Fruit fly (Drosophila melanogaster) whole organism, embryonic: ENCODE results near the gene CG34453.

Experiments
- Ada2b ChIP-seq: fragments of 200-800 bp; sonication (Bioruptor generic); IDR thresholded peaks from 2 replicates; pipeline ENCODE4 v1.3.6; 2022; ENCODE audit warnings: missing biosample characterization, missing genetic modification characterization
- Bgb ChIP-seq: fragments of 200-800 bp; sonication (Bioruptor generic); IDR thresholded peaks from 2 replicates; pipeline ENCODE4 v1.3.6; 2022; ENCODE audit warnings: missing biosample characterization, missing genetic modification characterization; ENCODE audit not compliant: partially characterized antibody
- CG10462 ChIP-seq: fragments of 200-800 bp; sonication (Bioruptor generic); optimal IDR thresholded peaks from 2 replicates; lab custom pipeline; 2016; ENCODE audit warnings: missing biosample characterization, missing genetic modification characterization
- CG12155 ChIP-seq: fragments of 200-800 bp; sonication (Bioruptor generic); optimal IDR thresholded peaks from 3 replicates; lab custom pipeline; 2016; ENCODE audit warnings: missing biosample characterization, missing genetic modification characterization
- CG12219 ChIP-seq: fragments of 200-800 bp; sonication (Bioruptor generic); optimal IDR thresholded peaks from 3 replicates; lab custom pipeline; 2018; ENCODE audit warnings: missing biosample characterization, mild to moderate bottlenecking, missing genetic modification characterization
- CG13123 ChIP-seq: fragments of 200-800 bp; sonication (Bioruptor generic); optimal IDR thresholded peaks from 2 replicates; lab custom pipeline; 2016; ENCODE audit warnings: missing biosample characterization, missing genetic modification characterization
- CG13424 ChIP-seq: fragments of 200-800 bp; sonication (Bioruptor generic); optimal IDR thresholded peaks from 2 replicates; lab custom pipeline; 2019; ENCODE audit warnings: missing biosample characterization, mild to moderate bottlenecking, missing genetic modification characterization, moderate library complexity
- CG14050 ChIP-seq: fragments of 200-800 bp; sonication (Bioruptor generic); IDR thresholded peaks from 3 replicates; pipeline ENCODE4 v1.3.6; 2022; ENCODE audit warnings: missing biosample characterization, missing genetic modification characterization
- CG14441 ChIP-seq: fragments of 200-800 bp; sonication (Bioruptor generic); IDR thresholded peaks from 2 replicates; pipeline ENCODE4 v1.3.6; 2022; ENCODE audit warnings: missing biosample characterization, missing genetic modification characterization
- CG16779 ChIP-seq: fragments of 200-800 bp; sonication (Bioruptor generic); IDR thresholded peaks from 2 replicates; pipeline ENCODE4 v1.3.6; 2022; ENCODE audit warnings: missing biosample characterization, missing genetic modification characterization
- CG17829 ChIP-seq: fragments of 200-800 bp; optimal IDR thresholded peaks from 2 replicates; lab custom pipeline; 2019; ENCODE audit warnings: missing biosample characterization, mild to moderate bottlenecking, missing genetic modification characterization, moderate library complexity
- CG18619 ChIP-seq: fragments of 200-800 bp; sonication (Bioruptor generic); optimal IDR thresholded peaks from 3 replicates; lab custom pipeline; 2017; ENCODE audit warnings: missing biosample characterization, mild to moderate bottlenecking, missing genetic modification characterization
- CG30431 ChIP-seq: fragments of 200-800 bp; sonication (Bioruptor generic); optimal IDR thresholded peaks from 2 replicates; lab custom pipeline; 2017; ENCODE audit warnings: missing biosample characterization, missing genetic modification characterization
- CG31388 ChIP-seq: fragments of 200-800 bp; sonication (Bioruptor generic); optimal IDR thresholded peaks from 2 replicates; lab custom pipeline; 2016; ENCODE audit warnings: missing biosample characterization, missing genetic modification characterization
- CG32532 ChIP-seq: fragments of 200-800 bp; sonication (Bioruptor generic); IDR thresholded peaks from 2 replicates; pipeline ENCODE4 v1.3.6; 2022; ENCODE audit warnings: missing biosample characterization, missing genetic modification characterization
- CG3407 ChIP-seq: fragments of 200-800 bp; sonication (Bioruptor generic); optimal IDR thresholded peaks from 2 replicates; lab custom pipeline; 2018; ENCODE audit warnings: missing biosample characterization, mild to moderate bottlenecking, missing genetic modification characterization
- CG4360 ChIP-seq: fragments of 200-800 bp; sonication (Bioruptor generic); IDR thresholded peaks from 2 replicates; pipeline ENCODE4 v1.3.6; 2022; ENCODE audit warnings: missing biosample characterization, missing genetic modification characterization
- CG7372 ChIP-seq: fragments of 200-800 bp; sonication (Bioruptor generic); IDR thresholded peaks from 2 replicates; pipeline ENCODE4 v1.3.6; 2022; ENCODE audit warnings: missing biosample characterization, missing genetic modification characterization
- CG8478 ChIP-seq: fragments of >200 bp; optimal IDR thresholded peaks from 2 replicates; lab custom pipeline; 2018
- CoRest ChIP-seq: fragments of 200-800 bp; sonication (Bioruptor generic); optimal IDR thresholded peaks from 3 replicates; lab custom pipeline; 2018; ENCODE audit warnings: missing biosample characterization, mild to moderate bottlenecking, missing genetic modification characterization, moderate library complexity
- Drgx ChIP-seq: fragments of 200-800 bp; sonication (Bioruptor generic); IDR thresholded peaks from 2 replicates; pipeline ENCODE4 v1.3.6; 2022; ENCODE audit warnings: missing biosample characterization, missing genetic modification characterization
- ERR ChIP-seq: fragments of 200-800 bp; sonication (Bioruptor generic); optimal IDR thresholded peaks from 2 replicates; lab custom pipeline; 2016; ENCODE audit warnings: missing biosample characterization, missing genetic modification characterization
- HLH4C ChIP-seq: fragments of 200-800 bp; sonication (Bioruptor generic); IDR thresholded peaks from 3 replicates; pipeline ENCODE4 v1.3.6; 2022; ENCODE audit warnings: missing biosample characterization, missing genetic modification characterization; ENCODE audit not compliant: partially characterized antibody
- Hey ChIP-seq: fragments of 200-800 bp; sonication (Bioruptor generic); optimal IDR thresholded peaks from 3 replicates; lab custom pipeline; 2018; ENCODE audit warnings: missing biosample characterization, mild to moderate bottlenecking, missing genetic modification characterization
- HmgD ChIP-seq: fragments of 200-800 bp; sonication (Bioruptor generic); optimal IDR thresholded peaks from 3 replicates; lab custom pipeline; 2016; ENCODE audit warnings: missing biosample characterization, missing genetic modification characterization
- Mrtf ChIP-seq: fragments of 200-800 bp; sonication (Bioruptor generic); IDR thresholded peaks from 3 replicates; pipeline ENCODE4 v1.3.6; 2022; ENCODE audit warnings: missing biosample characterization, missing genetic modification characterization
- NFAT ChIP-seq: fragments of 200-800 bp; sonication (Bioruptor generic); IDR thresholded peaks from 2 replicates; pipeline ENCODE4 v1.3.6; 2022; ENCODE audit warnings: missing biosample characterization, missing genetic modification characterization
- Nf-YB ChIP-seq: fragments of 200-800 bp; sonication (Bioruptor generic); optimal IDR thresholded peaks from 3 replicates; lab custom pipeline; 2019; ENCODE audit warnings: missing biosample characterization, mild to moderate bottlenecking, missing genetic modification characterization, moderate library complexity
- Scr ChIP-seq: fragments of 200-800 bp; sonication (Bioruptor generic); IDR thresholded peaks from 2 replicates; pipeline ENCODE4 v1.3.6; 2022; ENCODE audit warnings: missing biosample characterization, missing genetic modification characterization; ENCODE audit not compliant: partially characterized antibody
- Sox100B ChIP-seq: fragments of 200-800 bp; sonication (Bioruptor generic); optimal IDR thresholded peaks from 3 replicates; lab custom pipeline; 2018; ENCODE audit warnings: missing biosample characterization, mild to moderate bottlenecking, missing genetic modification characterization
- Taf1 ChIP-seq: fragments of 200-800 bp; sonication (Bioruptor generic); IDR thresholded peaks from 2 replicates; pipeline ENCODE4 v1.3.6; 2022; ENCODE audit warnings: missing biosample characterization, missing genetic modification characterization
- Xbp1 ChIP-seq: fragments of 200-800 bp; sonication (Bioruptor generic); optimal IDR thresholded peaks from 3 replicates; lab custom pipeline; 2016; ENCODE audit warnings: missing biosample characterization, mild to moderate bottlenecking, missing genetic modification characterization
- ac ChIP-seq: fragments of 200-800 bp; sonication (Bioruptor generic); optimal IDR thresholded peaks from 3 replicates; lab custom pipeline; 2017; ENCODE audit warnings: missing biosample characterization, mild to moderate bottlenecking, missing genetic modification characterization
- al ChIP-seq: fragments of 200-800 bp; sonication (Bioruptor generic); IDR thresholded peaks from 2 replicates; pipeline ENCODE4 v1.3.6; 2022; ENCODE audit warnings: missing biosample characterization, missing genetic modification characterization
- ap ChIP-seq: fragments of 200-800 bp; sonication (Bioruptor generic); IDR thresholded peaks from 2 replicates; pipeline ENCODE4 v1.3.6; 2022; ENCODE audit warnings: missing biosample characterization, missing genetic modification characterization
- ara ChIP-seq: fragments of 200-800 bp; sonication (Bioruptor generic); IDR thresholded peaks from 2 replicates; pipeline ENCODE4 v1.3.6; 2022; ENCODE audit warnings: missing biosample characterization, missing genetic modification characterization
- ci ChIP-seq: fragments of 200-800 bp; sonication (Bioruptor generic); IDR thresholded peaks from 3 replicates; pipeline ENCODE4 v1.3.6; 2022; ENCODE audit warnings: missing biosample characterization, missing genetic modification characterization
- fd102C ChIP-seq: fragments of 200-800 bp; sonication (Bioruptor generic); optimal IDR thresholded peaks from 2 replicates; lab custom pipeline; 2018; ENCODE audit warnings: missing biosample characterization, mild to moderate bottlenecking, missing genetic modification characterization, moderate library complexity
- insv ChIP-seq, 2 experiments: fragments of 200-800 bp; sonication (Bioruptor generic); optimal IDR thresholded peaks; 3 replicates each; lab custom pipeline; 2016 to 2018; ENCODE audit warnings: missing biosample characterization in 2 of 2, missing genetic modification characterization in 2 of 2
- kay ChIP-seq: fragments of 200-800 bp; sonication (Bioruptor generic); optimal IDR thresholded peaks from 2 replicates; lab custom pipeline; 2016; ENCODE audit warnings: missing biosample characterization, missing genetic modification characterization
- lmd ChIP-seq: fragments of 200-800 bp; sonication (Bioruptor generic); IDR thresholded peaks from 2 replicates; pipeline ENCODE4 v1.3.6; 2022; ENCODE audit warnings: missing biosample characterization, missing genetic modification characterization
- nerfin-1 ChIP-seq: fragments of 200-800 bp; sonication (Bioruptor generic); optimal IDR thresholded peaks from 3 replicates; lab custom pipeline; 2019; ENCODE audit warnings: missing biosample characterization, mild to moderate bottlenecking, missing genetic modification characterization, moderate library complexity
- onecut ChIP-seq: fragments of 200-800 bp; sonication (Bioruptor generic); IDR thresholded peaks from 2 replicates; pipeline ENCODE4 v1.3.6; 2022; ENCODE audit warnings: missing biosample characterization, missing genetic modification characterization
- prd ChIP-seq, 3 experiments: fragments of >200 bp in 2 of 3; fragments of 200-800 bp in 1 of 3; sonication (Bioruptor generic) in 1 of 3; optimal IDR thresholded peaks in 2 of 3; IDR thresholded peaks in 1 of 3; 2 replicates in 2 of 3; 3 replicates in 1 of 3; pipeline versions ENCODE4 v1.3.6 to Lab custom; 2017 to 2022; ENCODE audit warnings: missing biosample characterization in 1 of 3, missing genetic modification characterization in 1 of 3
- ssp ChIP-seq: fragments of 200-800 bp; sonication (Bioruptor generic); IDR thresholded peaks from 2 replicates; pipeline ENCODE4 v1.3.6; 2022; ENCODE audit warnings: missing biosample characterization, missing genetic modification characterization
- unc-4 ChIP-seq: fragments of 200-800 bp; sonication (Bioruptor generic); IDR thresholded peaks from 2 replicates; pipeline ENCODE4 v1.3.6; 2022; ENCODE audit warnings: missing biosample characterization, missing genetic modification characterization; ENCODE audit not compliant: partially characterized antibody
- unpg ChIP-seq: fragments of 200-800 bp; sonication (Bioruptor generic); optimal IDR thresholded peaks from 3 replicates; lab custom pipeline; 2018; ENCODE audit warnings: missing biosample characterization, mild to moderate bottlenecking, missing genetic modification characterization, moderate library complexity
- vfl ChIP-seq: fragments of 200-800 bp; sonication (Bioruptor generic); optimal IDR thresholded peaks from 2 replicates; lab custom pipeline; 2016; ENCODE audit warnings: missing biosample characterization, missing genetic modification characterization
- vnd ChIP-seq: fragments of 200-800 bp; sonication (Bioruptor generic); IDR thresholded peaks from 3 replicates; pipeline ENCODE4 v1.3.6; 2022; ENCODE audit warnings: missing biosample characterization, missing genetic modification characterization; ENCODE audit not compliant: partially characterized antibody
- zen ChIP-seq: fragments of 200-800 bp; sonication (Bioruptor generic); optimal IDR thresholded peaks from 3 replicates; lab custom pipeline; 2018; ENCODE audit warnings: missing biosample characterization, mild to moderate bottlenecking, missing genetic modification characterization, moderate library complexity

Gene CG34453

dm6 chr3L:246644-247199, 13.6 kb upstream of the CG34453 start (continued):
- TF ChIP-seq CoRest (no peak), CG13123 (GFP tag; lab: Kevin White, UChicago) (no peak), ERR (GFP tag; lab: Kevin White, UChicago) (peak; percentile 24), CG14050 (no peak; the same call in 2 of the 3 replicates), Ada2b (GFP tag; lab: Robert Waterston, UW) (peak; percentile 22; the same call in 1 of the 2 replicates), CG4360 (GFP tag; lab: Robert Waterston, UW) (no peak), Taf1 (GFP tag; lab: Robert Waterston, UW) (no peak), vnd (GFP tag; lab: Robert Waterston, UW) (no peak; the same call in 2 of the 3 replicates), HLH4C (peak; percentile 64; the same call in 2 of the 3 replicates), Scr (GFP tag; lab: Robert Waterston, UW) (peak; percentile 61), onecut (GFP tag; lab: Robert Waterston, UW) (no peak; the same call in none of the 2 replicates), insv (GFP tag; optimal IDR thresholded peaks at IDR 0.05; lab: Kevin White, UChicago) (peak in 1 of 2 experiments; percentile 30), nerfin-1 (tag; lab: Kevin White, UChicago) (peak; percentile 15), Hey (tag; lab: Kevin White, UChicago) (no peak), CG8478 (no peak), CG14441 (GFP tag; lab: Robert Waterston, UW) (0 out of 2 replicates have a peak, but pooled peaks have one; percentile 29), CG31388 (GFP tag; lab: Kevin White, UChicago) (no peak), CG17829 (tag; lab: Kevin White, UChicago) (peak; percentile 49), Nf-YB (peak; percentile 98), unc-4 (GFP tag; lab: Robert Waterston, UW) (peak; percentile 54), ara (no peak), prd (optimal IDR thresholded peaks at IDR 0.05; lab: Kevin White, UChicago) (no peak), prd (GFP tag; IDR thresholded peaks at IDR 0.05; lab: Robert Waterston, UW) (peak; percentile 57; the same call in 1 of the 3 replicates), ssp (GFP tag; lab: Robert Waterston, UW) (peak; percentile 61), unpg (no peak), zen (peak; percentile 54), CG12155 (GFP tag; lab: Kevin White, UChicago) (no peak), al (GFP tag; lab: Robert Waterston, UW) (no peak), lmd (GFP tag; lab: Robert Waterston, UW) (peak; percentile 40; the same call in 1 of the 2 replicates), CG10462 (no peak), CG32532 (GFP tag; lab: Robert Waterston, UW) (peak; percentile 37), NFAT (GFP tag; lab: Robert Waterston, UW) (no peak; the same call in 1 of the 2 replicates), vfl (GFP tag; lab: Kevin White, UChicago) (peak; percentile 22), Xbp1 (GFP tag; lab: Kevin White, UChicago) (peak; percentile 62), CG30431 (GFP tag; lab: Kevin White, UChicago) (no peak), CG7372 (GFP tag; lab: Robert Waterston, UW) (no peak), CG3407 (GFP tag; lab: Kevin White, UChicago) (no peak), kay (GFP tag; lab: Kevin White, UChicago) (no peak), CG13424 (peak; percentile 2), Bgb (peak; percentile 75), fd102C (GFP tag; lab: Kevin White, UChicago) (no peak), CG16779 (GFP tag; lab: Robert Waterston, UW) (no peak), Drgx (no peak), Sox100B (GFP tag; lab: Kevin White, UChicago) (no peak), ac (GFP tag; lab: Kevin White, UChicago) (no peak), HmgD (peak; percentile 51), Mrtf (peak; percentile 56; the same call in 2 of the 3 replicates), CG12219 (GFP tag; lab: Kevin White, UChicago) (no peak), ap (GFP tag; lab: Robert Waterston, UW) (no peak), ci (GFP tag; lab: Robert Waterston, UW) (peak; percentile 84), CG18619 (GFP tag; lab: Kevin White, UChicago) (no peak)
